Worm (Caenorhabditis elegans) whole organism, early embryonic: ENCODE data around the gene F41B4.2.
"Not testable (repeated sequence)": the region's sequence is repeated elsewhere in the genome, so short reads cannot be mapped to it uniquely, and the experiment has no call there.

Experiments used
- B0310.2 ChIP-seq: sonication (generic microtip); optimal IDR thresholded peaks from 2 replicates; lab custom pipeline; 2016; ENCODE audit warnings: mild to moderate bottlenecking, missing genetic modification characterization, missing compliant biosample characterization
- ama-1 ChIP-seq: fragments of 150-350 bp; optimal IDR thresholded peaks from 2 replicates; lab custom pipeline; 2014
- ceh-13 ChIP-seq: fragments of 200-800 bp; sonication (Bioruptor generic); optimal IDR thresholded peaks from 2 replicates; lab custom pipeline; 2018; ENCODE audit warnings: mild to moderate bottlenecking, missing genetic modification characterization, missing compliant biosample characterization
- flt-1 ChIP-seq: fragments of 200-800 bp; sonication (Bioruptor generic); IDR thresholded peaks from 2 replicates; pipeline ENCODE4 v1.3.6; 2022; ENCODE audit warnings: missing genetic modification characterization, missing compliant biosample characterization
- hmbx-1 ChIP-seq: sonication (generic microtip); optimal IDR thresholded peaks from 2 replicates; lab custom pipeline; 2016; ENCODE audit warnings: mild to moderate bottlenecking, missing genetic modification characterization, missing compliant biosample characterization

- TF ChIP-seq ama-1 (lab: Kevin White, UChicago); flt-1 (GFP tag; lab: Robert Waterston, UW); ceh-13; B0310.2 (tag; lab: Kevin White, UChicago); hmbx-1: not testable (repeated sequence)
These were observed 33.6 kb upstream of the F41B4.2 start, which contains the start of gene C53B7.6 for ce11 chrX:6868669-6869068.
